Fruit fly (Drosophila melanogaster): Measurements from ENCODE around the gene CG32669.

The CG32669 gene

DNA sequence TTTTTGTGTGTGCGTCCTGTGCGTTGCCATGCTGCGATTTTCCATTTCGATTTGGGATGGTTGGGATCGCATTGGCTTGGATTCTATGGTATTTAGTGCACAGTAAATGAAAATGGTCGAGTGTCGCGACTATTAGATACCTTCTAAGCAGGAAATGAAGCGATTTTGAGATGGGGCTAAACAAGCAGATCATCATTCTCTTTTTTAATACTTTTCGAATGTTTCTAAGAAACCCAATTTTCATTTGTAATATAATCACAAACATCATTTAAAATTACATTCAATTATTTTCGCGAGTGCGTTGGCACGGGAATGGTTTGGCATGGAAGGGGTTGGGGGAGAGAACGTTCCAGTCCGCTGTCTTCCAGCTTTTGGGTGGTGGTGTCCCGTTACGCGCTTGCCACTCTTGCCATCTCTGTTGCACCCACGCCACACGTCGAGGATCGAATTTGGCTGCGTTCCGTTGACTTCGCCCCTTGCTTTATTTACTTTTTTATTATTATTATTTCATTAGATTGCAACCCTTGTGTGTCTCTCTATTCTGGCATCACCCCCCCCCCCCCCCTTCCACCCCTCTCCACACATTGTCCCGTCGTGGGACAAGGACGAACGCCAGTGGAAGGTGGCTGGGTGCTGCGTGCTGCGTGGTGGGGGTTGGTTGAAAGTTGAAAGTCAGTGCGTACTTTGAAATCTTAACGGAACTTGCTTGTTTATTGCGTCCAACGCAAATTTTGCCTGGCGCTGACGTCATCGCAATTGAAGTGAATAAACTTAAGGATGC is 19.3 kb downstream of the CG32669 start (continued):
- no peak for TF ChIP-seq C15 (GFP tag; IDR thresholded peaks at IDR 0.05)
- peak; percentile 62; the same call in 1 of the 3 replicates for TF ChIP-seq ci (GFP tag; IDR thresholded peaks at IDR 0.05)
- TF ChIP-seq CG17612 (GFP tag; IDR thresholded peaks at IDR 0.05): no peak
- peak; percentile 12 for TF ChIP-seq Myb (GFP tag; optimal IDR thresholded peaks at IDR 0.05)
- TF ChIP-seq Chrac-16 (GFP tag; optimal IDR thresholded peaks at IDR 0.05): peak; percentile 45
- TF ChIP-seq CG14441 (GFP tag; IDR thresholded peaks at IDR 0.05): no peak
- peak; percentile 6 for TF ChIP-seq Bdp1 (GFP tag; optimal IDR thresholded peaks at IDR 0.05)
- no peak for TF ChIP-seq sob (GFP tag; IDR thresholded peaks at IDR 0.05)
- TF ChIP-seq Hand (GFP tag; optimal IDR thresholded peaks at IDR 0.05): no peak
- no peak for TF ChIP-seq Dfd (GFP tag; optimal IDR thresholded peaks at IDR 0.05)
- TF ChIP-seq ewg (GFP tag; optimal IDR thresholded peaks at IDR 0.05): peak; percentile 24
- 0 out of 2 replicates have a peak, but pooled peaks have one; percentile 31 for TF ChIP-seq CG10959 (GFP tag; IDR thresholded peaks at IDR 0.05)
- TF ChIP-seq gt (GFP tag; IDR thresholded peaks at IDR 0.05): no peak
- peak; percentile 74 for TF ChIP-seq CG10979 (tag; optimal IDR thresholded peaks at IDR 0.05)
- TF ChIP-seq CG15601 (tag; optimal IDR thresholded peaks at IDR 0.05): peak; percentile 4
- no peak for TF ChIP-seq CG10431 (GFP tag; optimal IDR thresholded peaks at IDR 0.05)
- TF ChIP-seq pum (GFP tag; optimal IDR thresholded peaks at IDR 0.05): no peak
- peak; percentile 46 for TF ChIP-seq Xbp1 (GFP tag; optimal IDR thresholded peaks at IDR 0.05)
- TF ChIP-seq CG33213 (GFP tag; optimal IDR thresholded peaks at IDR 0.05): no peak
- peak; percentile 28 for TF ChIP-seq oc (tag; optimal IDR thresholded peaks at IDR 0.05)

DNA sequence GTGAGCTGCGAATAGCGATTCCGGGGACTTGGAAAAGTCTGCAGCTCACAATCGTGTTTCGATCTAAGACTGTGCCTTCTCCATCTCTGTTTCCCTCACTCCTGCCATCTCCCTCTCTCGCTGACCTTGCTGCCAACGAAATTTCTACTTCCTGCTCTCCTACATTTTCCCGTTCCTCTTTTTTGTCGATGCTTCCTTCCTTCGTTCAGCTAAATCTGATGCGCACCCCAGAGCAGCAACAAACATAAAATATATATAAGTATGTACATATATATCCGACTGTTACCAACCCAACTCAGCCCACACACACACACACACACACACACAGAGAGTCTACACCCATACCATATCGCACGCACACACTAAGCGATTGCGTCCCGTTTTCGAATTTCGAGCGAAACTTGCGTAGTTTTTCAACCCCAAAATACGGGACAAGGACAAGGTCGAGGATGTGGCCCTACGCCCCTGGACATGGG is 20.6 kb downstream of the CG32669 start, which contains the start of gene Imp:
Gene Imp, minus strand, starts transcription at position 51 of the 476 bp plus-strand sequence.
- TF ChIP-seq aop (GFP tag; IDR thresholded peaks at IDR 0.05) (no peak), so (GFP tag; IDR thresholded peaks at IDR 0.05) (no peak), CG4404 (GFP tag; IDR thresholded peaks at IDR 0.05) (no peak), CG1832 (GFP tag; optimal IDR thresholded peaks at IDR 0.05) (peak; percentile 48), Elba2 (GFP tag; optimal IDR thresholded peaks at IDR 0.05) (no peak), CG6683 (GFP tag; optimal IDR thresholded peaks at IDR 0.05) (no peak), ase (GFP tag; IDR thresholded peaks at IDR 0.05) (no peak), Xrp1 (GFP tag; IDR thresholded peaks at IDR 0.05) (no peak), ATbp (GFP tag; optimal IDR thresholded peaks at IDR 0.05) (no peak), cg (GFP tag; optimal IDR thresholded peaks at IDR 0.05) (peak; percentile 69), CG3407 (GFP tag; optimal IDR thresholded peaks at IDR 0.05) (no peak), CG18476 (GFP tag; optimal IDR thresholded peaks at IDR 0.05) (no peak), dm (GFP tag; optimal IDR thresholded peaks at IDR 0.05) (no peak), CG13624 (GFP tag; optimal IDR thresholded peaks at IDR 0.05) (no peak), pros (GFP tag; optimal IDR thresholded peaks at IDR 0.05) (peak; percentile 74), Adf1 (GFP tag; IDR thresholded peaks at IDR 0.05) (peak; percentile 10; the same call in 1 of the 2 replicates), esg (GFP tag; conservative IDR thresholded peaks at IDR 0.05) (no peak), CG17186 (GFP tag; optimal IDR thresholded peaks at IDR 0.05) (no peak), crp (GFP tag; optimal IDR thresholded peaks at IDR 0.05) (no peak), hbn (GFP tag; IDR thresholded peaks at IDR 0.05; ENCODE audit: partially characterized antibody) (no peak), CG8290 (GFP tag; optimal IDR thresholded peaks at IDR 0.05) (no peak), CG8290 (tag; optimal IDR thresholded peaks at IDR 0.05) (no peak), otp (GFP tag; IDR thresholded peaks at IDR 0.05) (no peak), CG13894 (tag; optimal IDR thresholded peaks at IDR 0.05) (peak; percentile 90), CG7556 (GFP tag; optimal IDR thresholded peaks at IDR 0.05) (no peak)

All from whole organism, embryonic.